Fruit fly (Drosophila melanogaster) whole organism, prepupa: ENCODE results near the gene CG7601.
A peak's percentile ranks its signal among the peaks of the same experiment; 100 is the strongest.

Experiments
- Blimp-1 ChIP-seq: fragments of 200-800 bp; sonication (Bioruptor generic); optimal IDR thresholded peaks from 3 replicates; lab custom pipeline; 2017; ENCODE audit warnings: missing biosample characterization, missing genetic modification characterization, mild to moderate bottlenecking, moderate library complexity, missing genetic modification reagents
- CG10631 ChIP-seq: fragments of 200-800 bp; sonication (Bioruptor generic); optimal IDR thresholded peaks from 2 replicates; lab custom pipeline; 2016; ENCODE audit warnings: missing biosample characterization, missing genetic modification characterization
- CG15336 ChIP-seq: fragments of 200-800 bp; sonication (Bioruptor generic); IDR thresholded peaks from 2 replicates; pipeline ENCODE4 v1.3.6; 2022; ENCODE audit warnings: missing biosample characterization, missing genetic modification characterization
- CG1621 ChIP-seq: fragments of 200-800 bp; sonication (Bioruptor generic); optimal IDR thresholded peaks from 3 replicates; lab custom pipeline; 2018; ENCODE audit warnings: missing biosample characterization, mild to moderate bottlenecking, missing genetic modification characterization
- CG16779 ChIP-seq: fragments of 200-800 bp; sonication (Bioruptor generic); optimal IDR thresholded peaks from 3 replicates; lab custom pipeline; 2017; ENCODE audit warnings: missing biosample characterization, mild to moderate bottlenecking, missing genetic modification characterization
- CG3032 ChIP-seq: fragments of 200-800 bp; optimal IDR thresholded peaks from 2 replicates; lab custom pipeline; 2019; ENCODE audit warnings: missing biosample characterization, mild to moderate bottlenecking, missing genetic modification characterization, moderate library complexity
- CG31627 ChIP-seq: fragments of 200-800 bp; sonication (Bioruptor generic); optimal IDR thresholded peaks from 3 replicates; lab custom pipeline; 2016; ENCODE audit warnings: missing biosample characterization, missing genetic modification characterization
- CG32006 ChIP-seq: fragments of 200-800 bp; sonication (Bioruptor generic); optimal IDR thresholded peaks from 3 replicates; lab custom pipeline; 2017; ENCODE audit warnings: missing biosample characterization, mild to moderate bottlenecking, missing genetic modification characterization
- CG34406 ChIP-seq: fragments of 200-800 bp; sonication (Bioruptor generic); optimal IDR thresholded peaks from 3 replicates; lab custom pipeline; 2016; ENCODE audit warnings: missing biosample characterization, missing genetic modification characterization
- CG6163 ChIP-seq: fragments of 200-800 bp; sonication (Bioruptor generic); IDR thresholded peaks from 3 replicates; pipeline ENCODE4 v1.3.6; 2022; ENCODE audit warnings: missing biosample characterization, missing genetic modification characterization
- CG6276 ChIP-seq: fragments of 200-800 bp; sonication (Bioruptor generic); optimal IDR thresholded peaks from 2 replicates; lab custom pipeline; 2017; ENCODE audit warnings: missing biosample characterization, mild to moderate bottlenecking, missing genetic modification characterization
- CG6808 ChIP-seq: fragments of 200-800 bp; sonication (Bioruptor generic); optimal IDR thresholded peaks from 3 replicates; lab custom pipeline; 2017; ENCODE audit warnings: missing biosample characterization, missing genetic modification characterization, mild to moderate bottlenecking, moderate library complexity, missing genetic modification reagents
- CG6854 ChIP-seq: fragments of 200-800 bp; sonication (Bioruptor generic); optimal IDR thresholded peaks from 2 replicates; lab custom pipeline; 2017; ENCODE audit warnings: missing biosample characterization, mild to moderate bottlenecking, missing genetic modification characterization
- CG8119 ChIP-seq: fragments of 200-800 bp; sonication (Bioruptor generic); IDR thresholded peaks from 3 replicates; pipeline ENCODE4 v1.3.6; 2022; ENCODE audit warnings: missing biosample characterization, missing genetic modification characterization
- CG8319 ChIP-seq: fragments of 200-800 bp; sonication (Bioruptor generic); optimal IDR thresholded peaks from 3 replicates; lab custom pipeline; 2016; ENCODE audit warnings: missing biosample characterization, missing genetic modification characterization
- CG9139 ChIP-seq: fragments of 200-800 bp; sonication (Bioruptor generic); optimal IDR thresholded peaks from 3 replicates; lab custom pipeline; 2017; ENCODE audit warnings: missing biosample characterization, mild to moderate bottlenecking, missing genetic modification characterization
- Eip75B ChIP-seq: fragments of 200-800 bp; sonication (Bioruptor generic); optimal IDR thresholded peaks from 3 replicates; lab custom pipeline; 2016; ENCODE audit warnings: missing biosample characterization, missing genetic modification characterization
- Eip78C ChIP-seq: fragments of 200-800 bp; sonication (Bioruptor generic); peaks from one replicate; lab custom pipeline; 2016; ENCODE audit warnings: missing biosample characterization, missing genetic modification characterization
- Ets21C ChIP-seq: fragments of 200-800 bp; sonication (Bioruptor generic); optimal IDR thresholded peaks from 3 replicates; lab custom pipeline; 2016; ENCODE audit warnings: missing biosample characterization, missing genetic modification characterization
- Ets96B ChIP-seq: fragments of 200-800 bp; optimal IDR thresholded peaks from 2 replicates; lab custom pipeline; 2019; ENCODE audit warnings: missing biosample characterization, mild to moderate bottlenecking, missing genetic modification characterization, moderate library complexity
- Hr39 ChIP-seq: fragments of 200-800 bp; sonication (Bioruptor generic); optimal IDR thresholded peaks from 2 replicates; lab custom pipeline; 2016; ENCODE audit warnings: missing biosample characterization, missing genetic modification characterization
- Hr4 ChIP-seq: fragments of 200-800 bp; sonication (Bioruptor generic); optimal IDR thresholded peaks from 3 replicates; lab custom pipeline; 2016; ENCODE audit warnings: missing biosample characterization, missing genetic modification characterization
- Met ChIP-seq: fragments of 200-800 bp; sonication (Bioruptor generic); optimal IDR thresholded peaks from 3 replicates; lab custom pipeline; 2016; ENCODE audit warnings: missing biosample characterization, missing genetic modification characterization
- Sox102F ChIP-seq: fragments of 200-800 bp; sonication (Bioruptor generic); optimal IDR thresholded peaks from 2 replicates; lab custom pipeline; 2016; ENCODE audit warnings: missing biosample characterization, mild to moderate bottlenecking, missing genetic modification characterization
- Sox15 ChIP-seq: fragments of 200-800 bp; sonication (Bioruptor generic); optimal IDR thresholded peaks from 3 replicates; lab custom pipeline; 2016; ENCODE audit warnings: missing biosample characterization, missing genetic modification characterization
- achi ChIP-seq: fragments of 200-800 bp; sonication (Bioruptor generic); optimal IDR thresholded peaks from 3 replicates; lab custom pipeline; 2016; ENCODE audit warnings: missing biosample characterization, missing genetic modification characterization
- cyc ChIP-seq: fragments of 200-800 bp; sonication (Bioruptor generic); optimal IDR thresholded peaks from 3 replicates; lab custom pipeline; 2016; ENCODE audit warnings: missing biosample characterization, missing genetic modification characterization
- dac ChIP-seq: fragments of 200-800 bp; sonication (Bioruptor generic); optimal IDR thresholded peaks from 2 replicates; lab custom pipeline; 2017; ENCODE audit warnings: missing biosample characterization, mild to moderate bottlenecking, missing genetic modification characterization
- dsx ChIP-seq: fragments of 200-800 bp; optimal IDR thresholded peaks from 3 replicates; lab custom pipeline; 2019; ENCODE audit warnings: missing biosample characterization, mild to moderate bottlenecking, missing genetic modification characterization, moderate library complexity; ENCODE audit not compliant: poor library complexity, severe bottlenecking
- eg ChIP-seq: fragments of 200-800 bp; sonication (Bioruptor generic); IDR thresholded peaks from 3 replicates; pipeline ENCODE4 v1.3.6; 2022; ENCODE audit warnings: missing biosample characterization, missing genetic modification characterization
- fd59A ChIP-seq: fragments of 200-800 bp; sonication (Bioruptor generic); optimal IDR thresholded peaks from 2 replicates; lab custom pipeline; 2017; ENCODE audit warnings: missing biosample characterization, mild to moderate bottlenecking, missing genetic modification characterization, missing genetic modification reagents
- fkh ChIP-seq: fragments of 200-800 bp; sonication (Bioruptor generic); optimal IDR thresholded peaks from 3 replicates; lab custom pipeline; 2017; ENCODE audit warnings: missing biosample characterization, mild to moderate bottlenecking, missing genetic modification characterization, moderate library complexity
- pdm3 ChIP-seq: fragments of 200-800 bp; sonication (Bioruptor generic); optimal IDR thresholded peaks from 3 replicates; lab custom pipeline; 2016; ENCODE audit warnings: missing biosample characterization, missing genetic modification characterization
- salr ChIP-seq, 2 experiments: fragments of 200-800 bp; sonication (Bioruptor generic); optimal IDR thresholded peaks; 3 replicates each; lab custom pipeline; 2016 to 2018; ENCODE audit warnings: missing biosample characterization in 2 of 2, missing genetic modification characterization in 2 of 2, mild to moderate bottlenecking in 1 of 2
- ss ChIP-seq, 2 experiments: fragments of 200-800 bp; sonication (Bioruptor generic); optimal IDR thresholded peaks; 2 replicates in 1 of 2; 3 replicates in 1 of 2; lab custom pipeline; 2017 to 2018; ENCODE audit warnings: mild to moderate bottlenecking in 2 of 2, missing biosample characterization in 2 of 2, missing genetic modification characterization in 2 of 2, moderate library complexity in 1 of 2
- svp ChIP-seq: fragments of 200-800 bp; sonication (Bioruptor generic); peaks from one replicate; lab custom pipeline; 2016; ENCODE audit warnings: missing biosample characterization, missing genetic modification characterization
- vri ChIP-seq: fragments of 200-800 bp; sonication (Bioruptor generic); optimal IDR thresholded peaks from 3 replicates; lab custom pipeline; 2016; ENCODE audit warnings: missing biosample characterization, mild to moderate bottlenecking, missing genetic modification characterization

Gene CG7601

dm6 chr3R:29772090-29772794, 35.7 kb upstream of the CG7601 start (continued):
- TF ChIP-seq Sox15 (GFP tag; lab: Kevin White, UChicago) (no peak), CG6808 (GFP tag; lab: Kevin White, UChicago) (peak; percentile 63), fkh (GFP tag; lab: Kevin White, UChicago) (no peak), Ets96B (peak; percentile 16), CG8119 (no peak), fd59A (GFP tag; lab: Kevin White, UChicago) (peak; percentile 20), CG10631 (GFP tag; lab: Kevin White, UChicago) (peak; percentile 65), Sox102F (GFP tag; lab: Kevin White, UChicago) (no peak)

DNA sequence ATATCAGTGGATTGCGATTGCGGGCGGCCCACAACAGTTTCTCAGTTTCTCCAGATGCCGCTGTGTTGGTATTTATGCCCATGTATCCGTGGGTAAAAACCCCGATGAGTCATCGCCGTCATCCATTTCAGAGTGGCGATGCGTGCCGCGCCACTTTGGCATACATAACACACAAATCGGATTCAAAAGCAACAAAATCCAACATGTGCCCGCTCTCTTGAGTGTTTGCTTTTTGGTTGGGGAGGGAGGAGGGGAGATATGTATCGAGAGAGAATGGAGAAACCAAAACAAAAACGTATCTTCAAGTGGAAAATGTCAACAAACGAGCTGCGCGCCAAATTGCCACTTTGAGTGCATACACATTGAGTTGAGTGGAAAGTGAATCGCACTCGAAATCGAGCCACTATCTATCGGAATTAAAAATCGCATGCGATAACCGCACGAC, 35.1 kb upstream of the CG7601 start:
- TF ChIP-seq CG3032 (tag; lab: Kevin White, UChicago) (no peak), CG1621 (tag; lab: Kevin White, UChicago) (no peak), vri (GFP tag; lab: Kevin White, UChicago) (peak; percentile 67), Hr4 (GFP tag; lab: Kevin White, UChicago) (no peak), Met (no peak), Sox15 (GFP tag; lab: Kevin White, UChicago) (no peak), CG6276 (GFP tag; lab: Kevin White, UChicago) (no peak), CG8319 (GFP tag; lab: Kevin White, UChicago) (no peak), dsx (peak; percentile 17), salr (GFP tag; optimal IDR thresholded peaks at IDR 0.05; lab: Kevin White, UChicago) (no peak), svp (GFP tag; lab: Kevin White, UChicago) (no peak), fd59A (GFP tag; lab: Kevin White, UChicago) (no peak), dac (GFP tag; lab: Kevin White, UChicago) (no peak), Hr39 (GFP tag; lab: Kevin White, UChicago) (no peak), ss (GFP tag; optimal IDR thresholded peaks at IDR 0.05; lab: Kevin White, UChicago) (peak in 1 of 2 experiments; percentile 46), CG9139 (GFP tag; lab: Kevin White, UChicago) (no peak), CG15336 (GFP tag; lab: Robert Waterston, UW) (peak; percentile 18; the same call in 1 of the 2 replicates), CG34406 (GFP tag; lab: Kevin White, UChicago) (no peak), eg (GFP tag; lab: Robert Waterston, UW) (peak; percentile 44; the same call in 1 of the 3 replicates), Ets21C (GFP tag; lab: Kevin White, UChicago) (no peak), CG31627 (GFP tag; lab: Kevin White, UChicago) (no peak), CG32006 (GFP tag; lab: Kevin White, UChicago) (no peak), achi (GFP tag; lab: Kevin White, UChicago) (no peak), CG8119 (peak; percentile 27; the same call in 1 of the 3 replicates), Eip78C (GFP tag; lab: Kevin White, UChicago) (no peak), pdm3 (GFP tag; lab: Kevin White, UChicago) (no peak), Eip75B (GFP tag; lab: Kevin White, UChicago) (no peak), CG16779 (tag; lab: Kevin White, UChicago) (peak; percentile 25), cyc (GFP tag; lab: Kevin White, UChicago) (no peak), CG6854 (no peak), Blimp-1 (GFP tag; lab: Kevin White, UChicago) (no peak), fkh (GFP tag; lab: Kevin White, UChicago) (peak; percentile 97), CG6163 (GFP tag; lab: Robert Waterston, UW) (no peak)
- TF ChIP-seq, all 60 proteins: peak for 8
